Worm (Caenorhabditis elegans): ENCODE results near the gene imph-1.

The imph-1 gene

DNA sequence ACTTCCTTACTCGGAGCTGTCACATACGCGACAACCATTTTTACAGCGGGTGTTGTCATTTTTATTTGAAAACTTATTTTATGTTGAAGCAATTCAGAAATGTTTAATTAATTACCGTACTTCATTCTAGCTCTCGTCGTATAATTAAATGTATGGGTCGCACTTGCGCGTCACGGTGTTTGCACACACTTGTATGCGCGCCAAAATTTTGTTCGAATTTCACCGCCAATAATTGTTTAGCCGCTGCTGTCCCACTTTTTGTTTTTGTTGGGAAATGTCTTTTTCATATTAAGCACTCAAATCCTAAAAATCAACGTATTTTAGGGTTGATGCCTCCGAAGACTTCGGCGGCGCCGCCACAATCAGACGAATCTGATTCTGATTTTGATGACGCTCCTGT lies 33.8 kb downstream of the imph-1 start, which contains the start of the genes F35G12.7 and smc-4 (continued):
- TF ChIP-seq pha-2 (tag; optimal IDR thresholded peaks at IDR 0.05) (no peak), ref-2 (tag; optimal IDR thresholded peaks at IDR 0.05) (no peak), ceh-31 (tag; optimal IDR thresholded peaks at IDR 0.05) (peak; percentile 29), ceh-14 (tag; optimal IDR thresholded peaks at IDR 0.05) (peak; percentile 56), ama-1 (optimal IDR thresholded peaks at IDR 0.05) (no peak), hlh-15 (tag; optimal IDR thresholded peaks at IDR 0.05) (no peak), madf-2 (tag; optimal IDR thresholded peaks at IDR 0.05) (no peak), tbx-2 (tag; optimal IDR thresholded peaks at IDR 0.05) (peak; percentile 16), pag-3 (tag; optimal IDR thresholded peaks at IDR 0.05; ENCODE audit: borderline replicate concordance) (no peak), ceh-45 (GFP tag; IDR thresholded peaks at IDR 0.05) (no peak), sox-2 (GFP tag; IDR thresholded peaks at IDR 0.05) (peak; percentile 14; the same call in 1 of the 2 replicates), sdc-2 (tag; optimal IDR thresholded peaks at IDR 0.05) (no peak), che-1 (tag; optimal IDR thresholded peaks at IDR 0.05) (peak; percentile 20), ahr-1 (tag; optimal IDR thresholded peaks at IDR 0.05) (no peak), unc-86 (tag; optimal IDR thresholded peaks at IDR 0.05) (no peak), ceh-22 (tag; optimal IDR thresholded peaks at IDR 0.05) (no peak), ets-4 (tag; optimal IDR thresholded peaks at IDR 0.05) (no peak), hlh-6 (tag; optimal IDR thresholded peaks at IDR 0.05) (no peak), nhr-232 (tag; optimal IDR thresholded peaks at IDR 0.05) (no peak), ceh-9 (tag; optimal IDR thresholded peaks at IDR 0.05) (no peak), pqm-1 (tag; optimal IDR thresholded peaks at IDR 0.05) (no peak), ceh-2 (tag; optimal IDR thresholded peaks at IDR 0.05) (no peak), zip-5 (tag; optimal IDR thresholded peaks at IDR 0.05) (no peak), pha-4 (tag; optimal IDR thresholded peaks at IDR 0.05) (no peak)

DNA sequence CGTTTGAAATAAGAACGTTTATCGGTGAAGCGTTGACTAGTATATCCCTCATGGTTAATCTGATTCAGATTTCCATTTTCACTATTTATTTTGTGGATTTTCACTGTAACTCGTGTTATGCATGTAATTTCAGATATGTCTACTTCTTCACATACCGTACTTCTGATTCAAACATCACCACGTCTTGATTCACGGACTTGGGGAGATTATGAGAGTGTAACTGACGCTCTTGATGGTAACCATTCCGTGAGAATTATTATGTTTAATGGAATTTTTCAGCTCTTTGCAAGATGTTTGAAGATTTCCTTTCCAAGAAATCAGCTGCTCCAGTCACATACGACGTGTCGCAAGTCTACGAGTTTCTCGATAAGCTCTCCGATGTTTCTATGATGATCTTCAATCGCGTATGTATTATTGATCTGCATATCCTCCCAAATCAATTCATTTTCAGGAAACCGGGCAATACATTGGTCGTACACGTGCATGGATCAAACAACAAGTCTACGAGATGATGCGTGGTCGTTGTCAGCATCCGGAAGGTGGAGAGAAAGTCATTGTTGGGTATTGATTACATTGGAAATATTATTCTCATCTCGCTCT lies 39.8 kb downstream of the imph-1 start, which contains the start of gene erh-2:
erh-2 (plus strand) TSS at position 134 of the 600 bp plus-strand sequence.
- TF ChIP-seq npax-4 (tag; optimal IDR thresholded peaks at IDR 0.05) (no peak), ahr-1 (tag; optimal IDR thresholded peaks at IDR 0.05) (no peak), hlh-8 (tag; optimal IDR thresholded peaks at IDR 0.05) (no peak), mec-3 (tag; optimal IDR thresholded peaks at IDR 0.05; ENCODE audit: borderline replicate concordance) (no peak), zip-5 (tag; optimal IDR thresholded peaks at IDR 0.05) (no peak), elt-2 (tag; optimal IDR thresholded peaks at IDR 0.05) (no peak), ceh-6 (GFP tag; optimal IDR thresholded peaks at IDR 0.05) (no peak), dmd-4 (tag; optimal IDR thresholded peaks at IDR 0.05; ENCODE audit: borderline replicate concordance) (no peak), elt-4 (tag; optimal IDR thresholded peaks at IDR 0.05) (no peak), rnt-1 (tag; optimal IDR thresholded peaks at IDR 0.05) (no peak), K09A11.1 (tag; optimal IDR thresholded peaks at IDR 0.05; ENCODE audit: insufficient read depth) (no peak)

DNA sequence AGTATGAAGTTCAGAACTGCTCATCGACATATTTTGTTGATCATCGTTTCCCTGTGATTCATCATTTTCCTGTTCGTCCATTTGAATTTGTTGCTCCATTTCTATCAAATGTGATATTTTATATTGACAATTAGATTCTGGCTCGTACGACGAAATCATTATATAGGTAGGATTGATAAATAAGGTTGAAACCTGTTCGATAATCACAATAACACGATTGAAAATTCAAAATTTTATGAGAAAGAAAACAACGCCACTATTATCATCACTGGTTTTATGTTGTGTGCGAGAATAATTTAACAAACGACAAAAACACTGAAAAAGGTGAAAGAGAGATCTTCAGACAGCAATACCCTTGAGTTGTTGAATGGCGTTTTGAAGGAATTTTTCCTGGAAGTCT lies 40.9 kb downstream of the imph-1 start, which contains the start of gene apc-11:
apc-11 (minus strand) TSS at position 101 of the 400 bp plus-strand sequence.
- TF ChIP-seq ceh-31 (tag; optimal IDR thresholded peaks at IDR 0.05) (no peak), Y22D7AL.16 (tag; optimal IDR thresholded peaks at IDR 0.05) (no peak), ceh-22 (tag; optimal IDR thresholded peaks at IDR 0.05) (no peak), ttx-3 (tag; optimal IDR thresholded peaks at IDR 0.05) (no peak), ref-2 (tag; optimal IDR thresholded peaks at IDR 0.05) (no peak), ztf-16 (tag; optimal IDR thresholded peaks at IDR 0.05) (no peak), elt-2 (tag; optimal IDR thresholded peaks at IDR 0.05) (no peak), unc-3 (GFP tag; conservative IDR thresholded peaks at IDR 0.05) (no peak), unc-3 (tag; optimal IDR thresholded peaks at IDR 0.05) (no peak), ceh-45 (GFP tag; IDR thresholded peaks at IDR 0.05) (no peak), hlh-13 (GFP tag; optimal IDR thresholded peaks at IDR 0.05) (no peak), mec-3 (tag; optimal IDR thresholded peaks at IDR 0.05; ENCODE audit: borderline replicate concordance) (no peak), npax-4 (tag; optimal IDR thresholded peaks at IDR 0.05) (no peak), pag-3 (tag; optimal IDR thresholded peaks at IDR 0.05; ENCODE audit: borderline replicate concordance) (no peak), K09A11.1 (tag; optimal IDR thresholded peaks at IDR 0.05; ENCODE audit: insufficient read depth) (no peak), madf-2 (tag; optimal IDR thresholded peaks at IDR 0.05) (no peak), unc-86 (tag; optimal IDR thresholded peaks at IDR 0.05) (no peak), sox-2 (GFP tag; IDR thresholded peaks at IDR 0.05) (no peak), ama-1 (optimal IDR thresholded peaks at IDR 0.05) (no peak), F13H6.1 (tag; optimal IDR thresholded peaks at IDR 0.05) (no peak), sox-4 (tag; optimal IDR thresholded peaks at IDR 0.05) (no peak)
